Worm (Caenorhabditis elegans): Measurements from ENCODE around the gene irk-1.
A peak's percentile ranks its signal among the peaks of the same experiment; 100 is the strongest.

irk-1 gene

ce11 chrX:6745515-6745914 lies 32.4 kb downstream of the irk-1 start:
- TF ChIP-seq hnd-1 (tag; optimal IDR thresholded peaks at IDR 0.05) (no peak), tra-4 (tag; optimal IDR thresholded peaks at IDR 0.05) (no peak), B0310.2 (tag; optimal IDR thresholded peaks at IDR 0.05) (no peak), hmbx-1 (tag; optimal IDR thresholded peaks at IDR 0.05) (no peak), hmg-4 (GFP tag; optimal IDR thresholded peaks at IDR 0.05) (no peak), flt-1 (GFP tag; IDR thresholded peaks at IDR 0.05) (no peak), sea-1 (GFP tag; conservative IDR thresholded peaks at IDR 0.05) (no peak), aly-1 (tag; optimal IDR thresholded peaks at IDR 0.05) (no peak), pes-1 (GFP tag; IDR thresholded peaks at IDR 0.05) (no peak), ama-1 (optimal IDR thresholded peaks at IDR 0.05) (no peak), ceh-36 (tag; optimal IDR thresholded peaks at IDR 0.05) (no peak), ceh-13 (GFP tag; optimal IDR thresholded peaks at IDR 0.05) (no peak), F13C5.2 (tag; optimal IDR thresholded peaks at IDR 0.05) (no peak), tbx-11 (GFP tag; IDR thresholded peaks at IDR 0.05) (no peak), ets-7 (tag; optimal IDR thresholded peaks at IDR 0.05) (no peak), scrt-1 (GFP tag; IDR thresholded peaks at IDR 0.05) (no peak), tbx-37 (GFP tag; conservative IDR thresholded peaks at IDR 0.05) (no peak)

ce11 chrX:6744978-6745377 lies 32.9 kb downstream of the irk-1 start:
- TF ChIP-seq tbx-37 (GFP tag; conservative IDR thresholded peaks at IDR 0.05): no peak
- no peak for TF ChIP-seq hmg-4 (GFP tag; optimal IDR thresholded peaks at IDR 0.05)
- TF ChIP-seq B0310.2 (tag; optimal IDR thresholded peaks at IDR 0.05): no peak
- TF ChIP-seq tbx-11 (GFP tag; IDR thresholded peaks at IDR 0.05): no peak
- TF ChIP-seq hmbx-1 (tag; optimal IDR thresholded peaks at IDR 0.05): no peak
- TF ChIP-seq flt-1 (GFP tag; IDR thresholded peaks at IDR 0.05): no peak
- no peak for TF ChIP-seq ets-7 (tag; optimal IDR thresholded peaks at IDR 0.05)
- TF ChIP-seq hnd-1 (tag; optimal IDR thresholded peaks at IDR 0.05): no peak
- no peak for TF ChIP-seq ama-1 (optimal IDR thresholded peaks at IDR 0.05)
- TF ChIP-seq tra-4 (tag; optimal IDR thresholded peaks at IDR 0.05): no peak
- no peak for TF ChIP-seq ceh-36 (tag; optimal IDR thresholded peaks at IDR 0.05)
- TF ChIP-seq aly-1 (tag; optimal IDR thresholded peaks at IDR 0.05): no peak
- TF ChIP-seq scrt-1 (GFP tag; IDR thresholded peaks at IDR 0.05): no peak
- no peak for TF ChIP-seq ceh-13 (GFP tag; optimal IDR thresholded peaks at IDR 0.05)
- TF ChIP-seq sea-1 (GFP tag; conservative IDR thresholded peaks at IDR 0.05): no peak
- TF ChIP-seq F13C5.2 (tag; optimal IDR thresholded peaks at IDR 0.05): no peak
- TF ChIP-seq pes-1 (GFP tag; IDR thresholded peaks at IDR 0.05): no peak

ce11 chrX:6744537-6744936 lies 33.4 kb downstream of the irk-1 start:
- TF ChIP-seq ets-7 (tag; optimal IDR thresholded peaks at IDR 0.05) (no peak), hmbx-1 (tag; optimal IDR thresholded peaks at IDR 0.05) (no peak), hmg-4 (GFP tag; optimal IDR thresholded peaks at IDR 0.05) (no peak), tbx-11 (GFP tag; IDR thresholded peaks at IDR 0.05) (no peak), F13C5.2 (tag; optimal IDR thresholded peaks at IDR 0.05) (no peak), flt-1 (GFP tag; IDR thresholded peaks at IDR 0.05) (no peak), aly-1 (tag; optimal IDR thresholded peaks at IDR 0.05) (no peak)

ce11 chrX:6743853-6744346 lies 34.0 kb downstream of the irk-1 start:
- no peak for TF ChIP-seq tbx-37 (GFP tag; conservative IDR thresholded peaks at IDR 0.05)
- no peak for TF ChIP-seq tbx-11 (GFP tag; IDR thresholded peaks at IDR 0.05)
- no peak for TF ChIP-seq hmbx-1 (tag; optimal IDR thresholded peaks at IDR 0.05)
- no peak for TF ChIP-seq aly-1 (tag; optimal IDR thresholded peaks at IDR 0.05)
- TF ChIP-seq tra-4 (tag; optimal IDR thresholded peaks at IDR 0.05): no peak
- TF ChIP-seq ceh-13 (GFP tag; optimal IDR thresholded peaks at IDR 0.05): no peak
- TF ChIP-seq scrt-1 (GFP tag; IDR thresholded peaks at IDR 0.05): no peak
- no peak for TF ChIP-seq B0310.2 (tag; optimal IDR thresholded peaks at IDR 0.05)
- no peak for TF ChIP-seq ets-7 (tag; optimal IDR thresholded peaks at IDR 0.05)
- no peak for TF ChIP-seq ceh-36 (tag; optimal IDR thresholded peaks at IDR 0.05)
- TF ChIP-seq hmg-4 (GFP tag; optimal IDR thresholded peaks at IDR 0.05): no peak
- no peak for TF ChIP-seq pes-1 (GFP tag; IDR thresholded peaks at IDR 0.05)
- TF ChIP-seq hnd-1 (tag; optimal IDR thresholded peaks at IDR 0.05): no peak
- no peak for TF ChIP-seq ama-1 (optimal IDR thresholded peaks at IDR 0.05)

ce11 chrX:6743344-6743743 lies 34.6 kb downstream of the irk-1 start:
- TF ChIP-seq flt-1 (GFP tag; IDR thresholded peaks at IDR 0.05): no peak
- TF ChIP-seq hnd-1 (tag; optimal IDR thresholded peaks at IDR 0.05): no peak
- TF ChIP-seq tra-4 (tag; optimal IDR thresholded peaks at IDR 0.05): no peak
- TF ChIP-seq ceh-36 (tag; optimal IDR thresholded peaks at IDR 0.05): no peak
- TF ChIP-seq F13C5.2 (tag; optimal IDR thresholded peaks at IDR 0.05): no peak
- TF ChIP-seq pes-1 (GFP tag; IDR thresholded peaks at IDR 0.05): no peak

ce11 chrX:6742891-6743290 lies 35.0 kb downstream of the irk-1 start:
- no peak for TF ChIP-seq tbx-11 (GFP tag; IDR thresholded peaks at IDR 0.05)
- no peak for TF ChIP-seq hmg-4 (GFP tag; optimal IDR thresholded peaks at IDR 0.05)
- no peak for TF ChIP-seq sea-1 (GFP tag; conservative IDR thresholded peaks at IDR 0.05)
- TF ChIP-seq F13C5.2 (tag; optimal IDR thresholded peaks at IDR 0.05): no peak
- no peak for TF ChIP-seq hmbx-1 (tag; optimal IDR thresholded peaks at IDR 0.05)
- TF ChIP-seq hnd-1 (tag; optimal IDR thresholded peaks at IDR 0.05): no peak
- TF ChIP-seq tbx-37 (GFP tag; conservative IDR thresholded peaks at IDR 0.05): no peak
- no peak for TF ChIP-seq ceh-36 (tag; optimal IDR thresholded peaks at IDR 0.05)
- TF ChIP-seq pes-1 (GFP tag; IDR thresholded peaks at IDR 0.05): no peak
- no peak for TF ChIP-seq ceh-13 (GFP tag; optimal IDR thresholded peaks at IDR 0.05)
- TF ChIP-seq scrt-1 (GFP tag; IDR thresholded peaks at IDR 0.05): no peak
- no peak for TF ChIP-seq tra-4 (tag; optimal IDR thresholded peaks at IDR 0.05)
- TF ChIP-seq ets-7 (tag; optimal IDR thresholded peaks at IDR 0.05): no peak
- TF ChIP-seq flt-1 (GFP tag; IDR thresholded peaks at IDR 0.05): no peak
- no peak for TF ChIP-seq aly-1 (tag; optimal IDR thresholded peaks at IDR 0.05)
- no peak for TF ChIP-seq ama-1 (optimal IDR thresholded peaks at IDR 0.05)

- no peak for TF ChIP-seq tbx-37 (GFP tag; conservative IDR thresholded peaks at IDR 0.05)
- TF ChIP-seq pes-1 (GFP tag; IDR thresholded peaks at IDR 0.05): peak; percentile 67; the same call in 1 of the 2 replicates
- TF ChIP-seq ama-1 (optimal IDR thresholded peaks at IDR 0.05): no peak
- TF ChIP-seq B0310.2 (tag; optimal IDR thresholded peaks at IDR 0.05): peak; percentile 40
- no peak for TF ChIP-seq hmbx-1 (tag; optimal IDR thresholded peaks at IDR 0.05)
- no peak for TF ChIP-seq ceh-36 (tag; optimal IDR thresholded peaks at IDR 0.05)
- TF ChIP-seq scrt-1 (GFP tag; IDR thresholded peaks at IDR 0.05): no peak
- TF ChIP-seq sea-1 (GFP tag; conservative IDR thresholded peaks at IDR 0.05): no peak
- 0 out of 2 replicates have a peak, but pooled peaks have one; percentile 8 for TF ChIP-seq tbx-11 (GFP tag; IDR thresholded peaks at IDR 0.05)
- no peak for TF ChIP-seq aly-1 (tag; optimal IDR thresholded peaks at IDR 0.05)
- peak; percentile 68 for TF ChIP-seq flt-1 (GFP tag; IDR thresholded peaks at IDR 0.05)
- peak; percentile 86 for TF ChIP-seq hmg-4 (GFP tag; optimal IDR thresholded peaks at IDR 0.05)
- no peak for TF ChIP-seq tra-4 (tag; optimal IDR thresholded peaks at IDR 0.05)
- peak; percentile 34 for TF ChIP-seq ets-7 (tag; optimal IDR thresholded peaks at IDR 0.05)
- TF ChIP-seq hnd-1 (tag; optimal IDR thresholded peaks at IDR 0.05): no peak
- peak; percentile 3 for TF ChIP-seq ceh-13 (GFP tag; optimal IDR thresholded peaks at IDR 0.05)
- TF ChIP-seq F13C5.2 (tag; optimal IDR thresholded peaks at IDR 0.05): peak; percentile 76
Observed at ce11 chrX:6742011-6742683, 35.8 kb downstream of the irk-1 start, which contains the start of gene mdl-1. Gene mdl-1, plus strand, starts transcription at chrX:6742351.
